Worm (Caenorhabditis elegans) whole organism, midembryonic: ENCODE measurements around the gene chil-25.

Experiments used
- ref-1 ChIP-seq: fragments of 200-800 bp; sonication (Bioruptor generic); conservative IDR thresholded peaks from 2 replicates; pipeline ENCODE4 v1.3.6; 2022; ENCODE audit warnings: missing genetic modification reagents, missing genetic modification characterization, missing compliant biosample characterization
- ztf-23 ChIP-seq: fragments of 200-800 bp; sonication (Bioruptor generic); IDR thresholded peaks from 2 replicates; pipeline ENCODE4 v1.3.6; 2022; ENCODE audit warnings: missing genetic modification reagents, missing genetic modification characterization, missing compliant biosample characterization

- TF ChIP-seq ref-1 (GFP tag; lab: Robert Waterston, UW) (no peak), ztf-23 (GFP tag; lab: Robert Waterston, UW) (no peak)
Measured at ce11 chrII:9491045-9491444, 16.8 kb upstream of the chil-25 start.
